Fruit fly (Drosophila melanogaster): ENCODE measurements around the gene sina.
A peak's percentile ranks its signal among the peaks of the same experiment; 100 is the strongest.

sina gene

DNA sequence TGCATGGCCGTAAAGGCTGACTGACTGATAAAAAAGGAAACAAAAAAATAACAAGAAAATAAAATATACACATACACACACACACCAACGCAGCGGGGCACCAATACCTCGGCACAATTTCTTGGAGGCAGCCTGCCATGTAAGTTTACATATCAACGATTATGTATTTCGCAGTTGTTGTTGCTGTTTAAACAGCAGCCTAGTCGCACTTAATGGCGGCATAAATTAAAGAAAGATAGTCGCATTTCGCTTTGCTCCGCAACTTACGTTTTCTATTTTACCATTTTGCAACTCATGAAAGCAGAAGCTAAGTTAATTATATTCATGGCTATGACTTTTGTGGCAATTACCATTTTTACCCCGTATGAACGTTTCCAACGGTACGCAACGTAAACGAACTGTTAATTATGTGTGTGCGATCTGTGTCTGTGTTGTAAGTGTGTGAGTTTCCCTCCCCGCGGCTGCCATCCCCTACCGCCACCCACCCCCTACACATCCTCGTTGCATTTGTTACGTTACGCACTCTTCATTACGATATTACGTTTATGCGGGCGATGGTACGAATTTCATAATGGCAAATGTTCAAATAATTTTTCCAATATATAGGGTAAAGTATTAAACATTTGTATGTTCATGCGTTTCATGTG, 959 bp downstream of the sina start (continued):
- no peak for TF ChIP-seq CG12219 (GFP tag; optimal IDR thresholded peaks at IDR 0.05)
- TF ChIP-seq bigmax (GFP tag; optimal IDR thresholded peaks at IDR 0.05) = no peak
- TF ChIP-seq CG1024 (GFP tag; IDR thresholded peaks at IDR 0.05) = no peak
- no peak for TF ChIP-seq danr (GFP tag; IDR thresholded peaks at IDR 0.05)
- no peak for TF ChIP-seq gfzf (GFP tag; optimal IDR thresholded peaks at IDR 0.05)
- TF ChIP-seq lab (GFP tag; optimal IDR thresholded peaks at IDR 0.05) = no peak
- peak; percentile 16 for TF ChIP-seq sens (GFP tag)
- TF ChIP-seq dm (GFP tag; optimal IDR thresholded peaks at IDR 0.05) = no peak
- TF ChIP-seq CG18764 (GFP tag; optimal IDR thresholded peaks at IDR 0.05) = no peak
- no peak for TF ChIP-seq btn (GFP tag; optimal IDR thresholded peaks at IDR 0.05)
- no peak for TF ChIP-seq ERR (GFP tag; optimal IDR thresholded peaks at IDR 0.05)
- TF ChIP-seq klu (GFP tag; IDR thresholded peaks at IDR 0.05) = no peak
- TF ChIP-seq CG17361 (GFP tag; IDR thresholded peaks at IDR 0.05) = no peak
- no peak for TF ChIP-seq ranshi (GFP tag; IDR thresholded peaks at IDR 0.05)
- no peak for TF ChIP-seq Mad (GFP tag; optimal IDR thresholded peaks at IDR 0.05)

DNA sequence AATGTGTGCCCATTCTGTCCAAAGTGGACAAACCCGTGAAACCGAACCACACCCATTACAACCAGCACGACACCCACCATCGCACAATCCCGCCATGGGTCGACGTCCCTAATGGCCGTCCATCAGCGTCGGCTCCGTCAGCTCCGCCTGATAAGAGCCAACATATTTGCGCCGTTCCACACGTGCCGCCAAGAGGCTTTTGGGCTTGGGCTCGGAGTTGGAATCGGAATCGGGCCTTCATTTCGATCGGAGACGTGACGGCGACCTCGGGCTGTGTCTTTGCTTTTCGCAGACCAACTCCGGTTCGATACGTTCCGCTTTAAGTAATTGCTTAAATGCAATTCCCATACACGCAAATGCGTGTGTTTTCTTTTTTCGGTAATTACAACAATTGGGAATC, 1.7 kb downstream of the sina start:
- TF ChIP-seq CG5953 (GFP tag; IDR thresholded peaks at IDR 0.05) (no peak), CG15696 (tag; optimal IDR thresholded peaks at IDR 0.05) (no peak), ssp (GFP tag; IDR thresholded peaks at IDR 0.05) (no peak), Abd-B (GFP tag; optimal IDR thresholded peaks at IDR 0.05) (no peak), CG13123 (GFP tag; optimal IDR thresholded peaks at IDR 0.05) (no peak), sug (tag; optimal IDR thresholded peaks at IDR 0.05) (peak; percentile 24), sr (GFP tag; IDR thresholded peaks at IDR 0.05) (0 out of 3 replicates have a peak, but pooled peaks have one; percentile 6), Dbx (GFP tag; IDR thresholded peaks at IDR 0.05) (no peak), pnt (GFP tag; optimal IDR thresholded peaks at IDR 0.05) (no peak), cato (GFP tag; optimal IDR thresholded peaks at IDR 0.05; ENCODE audit: borderline replicate concordance) (no peak), CG34422 (GFP tag; IDR thresholded peaks at IDR 0.05) (peak; percentile 14; the same call in 1 of the 3 replicates), CG11560 (tag; IDR thresholded peaks at IDR 0.05) (no peak), CG7271 (tag; optimal IDR thresholded peaks at IDR 0.05) (no peak), CG9609 (GFP tag; optimal IDR thresholded peaks at IDR 0.05) (no peak), Ets65A (GFP tag) (peak; percentile 54), kni (GFP tag; optimal IDR thresholded peaks at IDR 0.05) (peak; percentile 48), CG3065 (GFP tag; optimal IDR thresholded peaks at IDR 0.05) (no peak), sima (GFP tag; optimal IDR thresholded peaks at IDR 0.05) (no peak), wdn (GFP tag; IDR thresholded peaks at IDR 0.05) (no peak), CG7987 (GFP tag; optimal IDR thresholded peaks at IDR 0.05) (no peak), slp2 (GFP tag; optimal IDR thresholded peaks at IDR 0.05) (no peak), Lhr (GFP tag; optimal IDR thresholded peaks at IDR 0.05) (no peak), gfzf (GFP tag; optimal IDR thresholded peaks at IDR 0.05) (no peak), CG7839 (tag; optimal IDR thresholded peaks at IDR 0.05) (no peak), ems (GFP tag; optimal IDR thresholded peaks at IDR 0.05) (no peak), chinmo (GFP tag; IDR thresholded peaks at IDR 0.05; ENCODE audit: partially characterized antibody) (no peak), MTF-1 (GFP tag; optimal IDR thresholded peaks at IDR 0.05; ENCODE audit: borderline replicate concordance) (no peak), CG17612 (GFP tag; IDR thresholded peaks at IDR 0.05) (no peak), lov (optimal IDR thresholded peaks at IDR 0.05) (no peak), lov (GFP tag; IDR thresholded peaks at IDR 0.05) (0 out of 3 replicates have a peak, but pooled peaks have one; percentile 39), CG8388 (GFP tag; optimal IDR thresholded peaks at IDR 0.05) (no peak), fd3F (GFP tag; optimal IDR thresholded peaks at IDR 0.05) (no peak), pan (optimal IDR thresholded peaks at IDR 0.05) (no peak), pan (GFP tag; optimal IDR thresholded peaks at IDR 0.05 in 1 of 2, IDR thresholded peaks at IDR 0.05 in 1 of 2) (no peak), tna (GFP tag; IDR thresholded peaks at IDR 0.05; ENCODE audit: partially characterized antibody) (no peak), ttk (GFP tag; IDR thresholded peaks at IDR 0.05) (no peak), cwo (GFP tag; optimal IDR thresholded peaks at IDR 0.05) (peak; percentile 88)
